Worm (Caenorhabditis elegans): ENCODE data around the gene rap-1.

- TF ChIP-seq F13H6.1 (tag; optimal IDR thresholded peaks at IDR 0.05) (peak; percentile 95), fkh-10 (GFP tag; optimal IDR thresholded peaks at IDR 0.05) (peak; percentile 40), hlh-13 (GFP tag; optimal IDR thresholded peaks at IDR 0.05) (peak; percentile 96), sox-2 (GFP tag; IDR thresholded peaks at IDR 0.05) (peak; percentile 87; the same call in 1 of the 2 replicates)
Observed at ce11 chrIV:8927093-8927492, 8.4 kb upstream of the rap-1 start.

Data from whole organism, late embryonic.